Fruit fly (Drosophila melanogaster): ENCODE data around the gene btn.

btn gene

DNA sequence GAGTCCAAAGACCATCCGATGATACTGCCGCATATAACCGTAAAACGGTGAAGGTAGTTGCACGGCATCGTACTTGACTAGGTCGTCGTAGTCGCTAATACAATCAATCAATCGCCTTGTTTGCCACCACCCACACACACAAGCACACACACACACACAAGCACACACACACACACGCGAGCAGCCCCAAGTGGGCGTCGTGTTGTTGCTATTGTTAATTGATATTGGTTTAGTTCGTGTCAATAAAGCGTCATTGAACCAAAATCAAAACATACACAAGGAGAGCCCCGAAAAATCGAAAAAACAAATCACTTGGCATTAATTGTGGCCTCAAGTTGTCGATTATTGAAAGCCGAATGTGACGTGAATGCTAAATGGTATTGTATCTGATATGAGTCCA, 10.0 kb upstream of the btn start (continued):
- TF ChIP-seq lbe (GFP tag; optimal IDR thresholded peaks at IDR 0.05) (no peak), CG6854 (GFP tag; optimal IDR thresholded peaks at IDR 0.05) (no peak), wdn (GFP tag; IDR thresholded peaks at IDR 0.05) (no peak), CG15269 (tag; optimal IDR thresholded peaks at IDR 0.05) (peak; percentile 33), tio (GFP tag; optimal IDR thresholded peaks at IDR 0.05) (no peak), pum (GFP tag; optimal IDR thresholded peaks at IDR 0.05) (no peak), Dek (tag; optimal IDR thresholded peaks at IDR 0.05) (no peak), CG33557 (GFP tag; optimal IDR thresholded peaks at IDR 0.05) (peak; percentile 56), ewg (GFP tag; optimal IDR thresholded peaks at IDR 0.05) (peak; percentile 21), CG3281 (GFP tag; optimal IDR thresholded peaks at IDR 0.05) (peak; percentile 29), vvl (GFP tag; IDR thresholded peaks at IDR 0.05) (peak; percentile 43; the same call in 1 of the 2 replicates), CG12769 (tag; optimal IDR thresholded peaks at IDR 0.05) (peak; percentile 63), NFAT (GFP tag; IDR thresholded peaks at IDR 0.05) (no peak), ERR (GFP tag; optimal IDR thresholded peaks at IDR 0.05) (peak; percentile 1), chn (GFP tag; optimal IDR thresholded peaks at IDR 0.05) (no peak), shn (GFP tag; optimal IDR thresholded peaks at IDR 0.05) (no peak), zen (tag; optimal IDR thresholded peaks at IDR 0.05) (no peak), gsb-n (tag; optimal IDR thresholded peaks at IDR 0.05) (peak; percentile 19), Hsf (GFP tag; optimal IDR thresholded peaks at IDR 0.05) (no peak), Dip3 (GFP tag; optimal IDR thresholded peaks at IDR 0.05) (no peak), nom (GFP tag; optimal IDR thresholded peaks at IDR 0.05) (no peak), so (GFP tag; IDR thresholded peaks at IDR 0.05) (peak; percentile 66; the same call in 2 of the 3 replicates), E2f2 (GFP tag; IDR thresholded peaks at IDR 0.05) (peak; percentile 33; the same call in 1 of the 2 replicates), sr (GFP tag; IDR thresholded peaks at IDR 0.05) (peak; percentile 54; the same call in 1 of the 3 replicates), CG2875 (GFP tag; optimal IDR thresholded peaks at IDR 0.05) (peak; percentile 27), Tbp (GFP tag; optimal IDR thresholded peaks at IDR 0.05) (no peak), abd-A (tag; optimal IDR thresholded peaks at IDR 0.05) (no peak), Deaf1 (tag; optimal IDR thresholded peaks at IDR 0.05) (no peak), Dp (GFP tag; optimal IDR thresholded peaks at IDR 0.05) (no peak), CG14667 (GFP tag; IDR thresholded peaks at IDR 0.05) (no peak), CG3163 (GFP tag; optimal IDR thresholded peaks at IDR 0.05) (no peak), CG9876 (GFP tag; optimal IDR thresholded peaks at IDR 0.05) (no peak), CG10959 (GFP tag; IDR thresholded peaks at IDR 0.05) (peak; percentile 5; the same call in 1 of the 2 replicates), HLH4C (GFP tag; IDR thresholded peaks at IDR 0.05; ENCODE audit: partially characterized antibody) (no peak), p53 (GFP tag; optimal IDR thresholded peaks at IDR 0.05) (peak; percentile 54), crc (GFP tag; optimal IDR thresholded peaks at IDR 0.05) (no peak), ATbp (GFP tag; optimal IDR thresholded peaks at IDR 0.05) (peak; percentile 79), lab (GFP tag; optimal IDR thresholded peaks at IDR 0.05) (peak; percentile 91), Optix (GFP tag; IDR thresholded peaks at IDR 0.05) (no peak), Mrtf (GFP tag; IDR thresholded peaks at IDR 0.05) (no peak), wek (GFP tag; optimal IDR thresholded peaks at IDR 0.05) (peak; percentile 59), CG17328 (GFP tag; IDR thresholded peaks at IDR 0.05) (peak; percentile 47; the same call in 1 of the 2 replicates), fu2 (GFP tag; optimal IDR thresholded peaks at IDR 0.05) (no peak), Kr (GFP tag; optimal IDR thresholded peaks at IDR 0.05) (no peak), sc (optimal IDR thresholded peaks at IDR 0.05) (no peak), sc (GFP tag; optimal IDR thresholded peaks at IDR 0.05) (peak; percentile 26), CG9932 (GFP tag; IDR thresholded peaks at IDR 0.05) (peak; percentile 19; the same call in 1 of the 2 replicates), Neu2 (GFP tag; optimal IDR thresholded peaks at IDR 0.05; ENCODE audit: borderline replicate concordance) (no peak), CG9437 (GFP tag; optimal IDR thresholded peaks at IDR 0.05) (no peak), Hand (GFP tag; optimal IDR thresholded peaks at IDR 0.05) (no peak), HmgD (GFP tag; optimal IDR thresholded peaks at IDR 0.05) (no peak)

Data from whole organism, embryonic.